Worm (Caenorhabditis elegans) whole organism, midembryonic: ENCODE results near the gene clec-181.

Experiments used
- T22C8.4 ChIP-seq: fragments of 200-800 bp; sonication (Bioruptor generic); IDR thresholded peaks from 2 replicates; pipeline ENCODE4 v1.3.6; 2022; ENCODE audit warnings: missing genetic modification characterization, missing compliant biosample characterization
- cog-1 ChIP-seq: sonication (generic microtip); optimal IDR thresholded peaks from 2 replicates; lab custom pipeline; 2016; ENCODE audit warnings: missing genetic modification characterization, missing compliant biosample characterization
- flt-1 ChIP-seq: fragments of 200-800 bp; sonication (Bioruptor generic); IDR thresholded peaks from 2 replicates; pipeline ENCODE4 v1.3.6; 2022; ENCODE audit warnings: missing genetic modification characterization, missing compliant biosample characterization
- klf-2 ChIP-seq: fragments of 200-800 bp; sonication (Bioruptor generic); conservative IDR thresholded peaks from 2 replicates; pipeline ENCODE4 v1.3.6; 2022; ENCODE audit warnings: missing genetic modification reagents, missing genetic modification characterization, missing compliant biosample characterization
- med-1 ChIP-seq: sonication (generic microtip); optimal IDR thresholded peaks from 2 replicates; lab custom pipeline; 2017; ENCODE audit warnings: missing genetic modification characterization, mild to moderate bottlenecking, missing compliant biosample characterization, antibody characterized with exemption, missing genetic modification reagents; ENCODE audit not compliant: insufficient read depth
- ref-1 ChIP-seq: fragments of 200-800 bp; sonication (Bioruptor generic); conservative IDR thresholded peaks from 2 replicates; pipeline ENCODE4 v1.3.6; 2022; ENCODE audit warnings: missing genetic modification reagents, missing genetic modification characterization, missing compliant biosample characterization
- tab-1 ChIP-seq: fragments of 200-800 bp; sonication (Bioruptor generic); IDR thresholded peaks from 2 replicates; pipeline ENCODE4 v1.3.6; 2022; ENCODE audit warnings: missing genetic modification characterization, missing compliant biosample characterization
- ztf-23 ChIP-seq: fragments of 200-800 bp; sonication (Bioruptor generic); IDR thresholded peaks from 2 replicates; pipeline ENCODE4 v1.3.6; 2022; ENCODE audit warnings: missing genetic modification reagents, missing genetic modification characterization, missing compliant biosample characterization
- ztf-29 ChIP-seq: fragments of 200-800 bp; sonication (Bioruptor generic); IDR thresholded peaks from 2 replicates; pipeline ENCODE4 v1.3.6; 2022; ENCODE audit warnings: missing genetic modification reagents, missing genetic modification characterization, missing compliant biosample characterization

clec-181 gene

DNA sequence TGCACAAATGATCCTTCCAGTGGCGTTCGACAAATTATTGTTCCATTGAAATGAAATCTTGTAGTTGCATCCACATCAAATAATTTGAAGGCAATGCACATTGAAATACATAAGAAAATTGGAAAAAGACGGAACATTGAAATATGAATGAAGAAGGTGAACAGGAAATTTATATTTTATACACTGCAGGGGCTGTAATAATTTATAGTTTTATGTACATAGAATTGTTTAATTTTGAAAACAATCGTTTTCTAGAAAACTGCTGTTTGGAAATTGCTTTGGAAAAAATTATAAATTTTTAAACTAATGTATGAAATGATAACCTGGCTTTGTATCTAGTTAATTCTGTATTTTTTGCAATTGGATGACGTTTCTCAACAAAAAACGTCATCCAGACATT lies 550 bp upstream of the clec-181 start, which contains the start of gene Y59H11AR.3:
TSS of gene Y59H11AR.3 (minus strand) at position 101 of the 400 bp plus-strand sequence.
- TF ChIP-seq klf-2 (GFP tag; lab: Robert Waterston, UW) (no peak), ref-1 (GFP tag; lab: Robert Waterston, UW) (no peak), flt-1 (GFP tag; lab: Robert Waterston, UW) (no peak), tab-1 (GFP tag; lab: Robert Waterston, UW) (no peak), cog-1 (no peak), T22C8.4 (GFP tag; lab: Robert Waterston, UW) (no peak), ztf-23 (GFP tag; lab: Robert Waterston, UW) (no peak), med-1 (GFP tag; lab: Kevin White, UChicago) (no peak), ztf-29 (GFP tag; lab: Robert Waterston, UW) (no peak)

- TF ChIP-seq ztf-23 (GFP tag; lab: Robert Waterston, UW): no peak
- no peak for TF ChIP-seq T22C8.4 (GFP tag; lab: Robert Waterston, UW)
- TF ChIP-seq cog-1: no peak
- TF ChIP-seq tab-1 (GFP tag; lab: Robert Waterston, UW): no peak
- no peak for TF ChIP-seq ref-1 (GFP tag; lab: Robert Waterston, UW)
- TF ChIP-seq klf-2 (GFP tag; lab: Robert Waterston, UW): no peak
- TF ChIP-seq flt-1 (GFP tag; lab: Robert Waterston, UW): no peak
- no peak for TF ChIP-seq ztf-29 (GFP tag; lab: Robert Waterston, UW)
- TF ChIP-seq med-1 (GFP tag; lab: Kevin White, UChicago): no peak
Observed at ce11 chrIV:8597504-8597903, 1.6 kb downstream of the clec-181 start.

DNA sequence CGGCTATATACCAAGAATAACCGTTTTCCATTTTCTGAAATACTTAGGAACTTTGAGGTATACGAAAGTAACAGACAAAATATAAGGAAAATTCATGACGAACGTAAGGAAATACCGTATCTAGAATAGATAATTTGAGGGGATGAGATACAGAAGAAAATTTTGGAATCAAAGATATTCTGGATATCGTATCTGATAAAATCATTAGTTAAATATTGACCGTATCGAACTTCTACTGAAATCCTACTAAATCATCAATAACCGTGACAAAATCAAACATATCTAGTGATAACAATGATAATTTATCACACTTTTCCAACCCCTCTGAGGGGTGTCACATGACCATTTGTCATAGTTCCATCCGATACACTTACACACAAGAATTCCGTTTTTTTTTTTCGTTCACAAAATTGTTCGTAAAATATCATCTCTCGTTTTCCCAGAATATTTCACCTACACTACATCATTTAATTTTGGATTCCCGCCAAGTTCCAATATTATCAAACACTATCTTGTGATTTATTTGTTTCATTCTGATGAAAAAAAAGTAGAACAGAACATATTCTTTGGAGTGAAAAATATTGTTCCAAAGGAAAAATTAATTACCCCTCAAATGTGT lies 5.0 kb downstream of the clec-181 start, which contains the start of gene Y59H11AR.4:
TSS of gene Y59H11AR.4 (minus strand) at position 51 of the 619 bp plus-strand sequence.
- TF ChIP-seq tab-1 (GFP tag; lab: Robert Waterston, UW): no peak
- TF ChIP-seq cog-1: no peak
- TF ChIP-seq flt-1 (GFP tag; lab: Robert Waterston, UW): no peak
- no peak for TF ChIP-seq ztf-29 (GFP tag; lab: Robert Waterston, UW)
- no peak for TF ChIP-seq klf-2 (GFP tag; lab: Robert Waterston, UW)
- no peak for TF ChIP-seq ztf-23 (GFP tag; lab: Robert Waterston, UW)
- no peak for TF ChIP-seq med-1 (GFP tag; lab: Kevin White, UChicago)
- TF ChIP-seq T22C8.4 (GFP tag; lab: Robert Waterston, UW): no peak
- TF ChIP-seq ref-1 (GFP tag; lab: Robert Waterston, UW): no peak

- TF ChIP-seq ref-1 (GFP tag; lab: Robert Waterston, UW): no peak
- TF ChIP-seq med-1 (GFP tag; lab: Kevin White, UChicago): no peak
- TF ChIP-seq klf-2 (GFP tag; lab: Robert Waterston, UW): no peak
Observed at ce11 chrIV:8602877-8603276, 7.0 kb downstream of the clec-181 start, which contains the start of gene Y59H11AR.10. TSS of gene Y59H11AR.10 (plus strand) at chrIV:8603177.

ce11 chrIV:8605217-8605616 lies 9.3 kb downstream of the clec-181 start:
- TF ChIP-seq tab-1 (GFP tag; lab: Robert Waterston, UW) (no peak), klf-2 (GFP tag; lab: Robert Waterston, UW) (no peak), flt-1 (GFP tag; lab: Robert Waterston, UW) (no peak), cog-1 (no peak), T22C8.4 (GFP tag; lab: Robert Waterston, UW) (no peak), ref-1 (GFP tag; lab: Robert Waterston, UW) (no peak), med-1 (GFP tag; lab: Kevin White, UChicago) (no peak), ztf-29 (GFP tag; lab: Robert Waterston, UW) (no peak), ztf-23 (GFP tag; lab: Robert Waterston, UW) (no peak)

ce11 chrIV:8608204-8608603 lies 12.3 kb downstream of the clec-181 start:
- TF ChIP-seq med-1 (GFP tag; lab: Kevin White, UChicago) (no peak), tab-1 (GFP tag; lab: Robert Waterston, UW) (no peak), ztf-23 (GFP tag; lab: Robert Waterston, UW) (no peak)

- TF ChIP-seq med-1 (GFP tag; lab: Kevin White, UChicago): no peak
- no peak for TF ChIP-seq ztf-29 (GFP tag; lab: Robert Waterston, UW)
- no peak for TF ChIP-seq ref-1 (GFP tag; lab: Robert Waterston, UW)
- no peak for TF ChIP-seq tab-1 (GFP tag; lab: Robert Waterston, UW)
- no peak for TF ChIP-seq flt-1 (GFP tag; lab: Robert Waterston, UW)
- no peak for TF ChIP-seq cog-1
- no peak for TF ChIP-seq klf-2 (GFP tag; lab: Robert Waterston, UW)
- TF ChIP-seq T22C8.4 (GFP tag; lab: Robert Waterston, UW): no peak
- no peak for TF ChIP-seq ztf-23 (GFP tag; lab: Robert Waterston, UW)
Observed at ce11 chrIV:8608934-8609333, 13.1 kb downstream of the clec-181 start, which contains the start of gene F42A9.6. TSS of gene F42A9.6 (plus strand) at chrIV:8609234.

- TF ChIP-seq T22C8.4 (GFP tag; lab: Robert Waterston, UW): no peak
- no peak for TF ChIP-seq ztf-23 (GFP tag; lab: Robert Waterston, UW)
- TF ChIP-seq flt-1 (GFP tag; lab: Robert Waterston, UW): no peak
- TF ChIP-seq cog-1: no peak
- TF ChIP-seq ref-1 (GFP tag; lab: Robert Waterston, UW): no peak
- TF ChIP-seq klf-2 (GFP tag; lab: Robert Waterston, UW): no peak
- TF ChIP-seq med-1 (GFP tag; lab: Kevin White, UChicago): no peak
- no peak for TF ChIP-seq tab-1 (GFP tag; lab: Robert Waterston, UW)
- TF ChIP-seq ztf-29 (GFP tag; lab: Robert Waterston, UW): no peak
Observed at ce11 chrIV:8611886-8612542, 16.1 kb downstream of the clec-181 start, which contains the start of the genes F42A9.17 and cyp-33E2. TSS of gene F42A9.17 (minus strand) at chrIV:8611936. TSS of gene cyp-33E2 (plus strand) at chrIV:8612334.
